Worm (Caenorhabditis elegans): Measurements from ENCODE around the gene osm-3.

DNA sequence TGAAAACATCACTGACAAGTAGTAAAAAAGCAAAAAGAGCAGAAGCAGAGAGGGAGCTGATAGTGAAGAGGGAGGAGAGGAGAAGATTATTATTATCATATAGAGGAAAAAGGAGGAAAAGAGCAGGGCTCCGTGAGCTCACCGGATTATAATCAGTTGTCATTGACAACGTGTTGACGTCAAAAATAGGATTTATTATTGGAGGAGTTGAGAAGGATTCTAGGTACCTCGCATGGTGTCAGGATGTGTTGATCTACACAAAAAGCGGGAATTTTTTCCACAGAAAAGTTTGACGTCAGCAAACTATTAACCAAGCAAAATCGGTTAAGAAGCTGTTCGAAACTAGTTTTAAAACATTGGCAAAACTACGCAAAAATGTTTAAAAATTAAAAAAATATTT lies 26.7 kb downstream of the osm-3 start:
- TF ChIP-seq lin-13 (GFP tag; optimal IDR thresholded peaks at IDR 0.05) = no peak
- no peak for TF ChIP-seq zag-1 (tag; optimal IDR thresholded peaks at IDR 0.05)
- no peak for TF ChIP-seq nhr-237 (tag; optimal IDR thresholded peaks at IDR 0.05)
